Worm (Caenorhabditis elegans): ENCODE data around the gene F35D2.1.

ce11 chrII:7555454-7555853 is 20.3 kb upstream of the F35D2.1 start, which contains the start of gene ZK1290.14:
- TF ChIP-seq C08G9.2 (tag; optimal IDR thresholded peaks at IDR 0.05) = no peak
- no peak for TF ChIP-seq ceh-48 (tag; optimal IDR thresholded peaks at IDR 0.05)
- no peak for TF ChIP-seq sox-4 (tag; optimal IDR thresholded peaks at IDR 0.05)
- no peak for TF ChIP-seq ahr-1 (tag; optimal IDR thresholded peaks at IDR 0.05)
- no peak for TF ChIP-seq ref-2 (tag; optimal IDR thresholded peaks at IDR 0.05)
- TF ChIP-seq unc-86 (tag; optimal IDR thresholded peaks at IDR 0.05) = no peak
- TF ChIP-seq ama-1 (optimal IDR thresholded peaks at IDR 0.05) = no peak
- no peak for TF ChIP-seq ceh-14 (tag; optimal IDR thresholded peaks at IDR 0.05)
- no peak for TF ChIP-seq dmd-4 (tag; optimal IDR thresholded peaks at IDR 0.05; ENCODE audit: borderline replicate concordance)
